Fruit fly (Drosophila melanogaster) whole organism, prepupa: ENCODE measurements around the gene mael.
A peak's percentile ranks its signal among the peaks of the same experiment; 100 is the strongest.

Source experiments
- CG11902 ChIP-seq: fragments of 200-800 bp; sonication (Bioruptor generic); optimal IDR thresholded peaks from 3 replicates; lab custom pipeline; 2016; ENCODE audit warnings: missing biosample characterization, missing genetic modification characterization
- CG3032 ChIP-seq: fragments of 200-800 bp; optimal IDR thresholded peaks from 2 replicates; lab custom pipeline; 2019; ENCODE audit warnings: missing biosample characterization, mild to moderate bottlenecking, missing genetic modification characterization, moderate library complexity
- CG31627 ChIP-seq: fragments of 200-800 bp; sonication (Bioruptor generic); optimal IDR thresholded peaks from 3 replicates; lab custom pipeline; 2016; ENCODE audit warnings: missing biosample characterization, missing genetic modification characterization
- CG32006 ChIP-seq: fragments of 200-800 bp; sonication (Bioruptor generic); optimal IDR thresholded peaks from 3 replicates; lab custom pipeline; 2017; ENCODE audit warnings: missing biosample characterization, mild to moderate bottlenecking, missing genetic modification characterization
- CG6792 ChIP-seq: fragments of 200-800 bp; sonication (Bioruptor generic); optimal IDR thresholded peaks from 3 replicates; lab custom pipeline; 2016; ENCODE audit warnings: missing biosample characterization, missing genetic modification characterization
- CG6808 ChIP-seq: fragments of 200-800 bp; sonication (Bioruptor generic); optimal IDR thresholded peaks from 3 replicates; lab custom pipeline; 2017; ENCODE audit warnings: missing biosample characterization, missing genetic modification characterization, mild to moderate bottlenecking, moderate library complexity, missing genetic modification reagents
- CG8319 ChIP-seq: fragments of 200-800 bp; sonication (Bioruptor generic); optimal IDR thresholded peaks from 3 replicates; lab custom pipeline; 2016; ENCODE audit warnings: missing biosample characterization, missing genetic modification characterization
- OdsH ChIP-seq: fragments of 200-800 bp; sonication (Bioruptor generic); optimal IDR thresholded peaks from 3 replicates; lab custom pipeline; 2016; ENCODE audit warnings: missing biosample characterization, missing genetic modification characterization
- achi ChIP-seq: fragments of 200-800 bp; sonication (Bioruptor generic); optimal IDR thresholded peaks from 3 replicates; lab custom pipeline; 2016; ENCODE audit warnings: missing biosample characterization, missing genetic modification characterization
- pdm3 ChIP-seq: fragments of 200-800 bp; sonication (Bioruptor generic); optimal IDR thresholded peaks from 3 replicates; lab custom pipeline; 2016; ENCODE audit warnings: missing biosample characterization, missing genetic modification characterization

DNA sequence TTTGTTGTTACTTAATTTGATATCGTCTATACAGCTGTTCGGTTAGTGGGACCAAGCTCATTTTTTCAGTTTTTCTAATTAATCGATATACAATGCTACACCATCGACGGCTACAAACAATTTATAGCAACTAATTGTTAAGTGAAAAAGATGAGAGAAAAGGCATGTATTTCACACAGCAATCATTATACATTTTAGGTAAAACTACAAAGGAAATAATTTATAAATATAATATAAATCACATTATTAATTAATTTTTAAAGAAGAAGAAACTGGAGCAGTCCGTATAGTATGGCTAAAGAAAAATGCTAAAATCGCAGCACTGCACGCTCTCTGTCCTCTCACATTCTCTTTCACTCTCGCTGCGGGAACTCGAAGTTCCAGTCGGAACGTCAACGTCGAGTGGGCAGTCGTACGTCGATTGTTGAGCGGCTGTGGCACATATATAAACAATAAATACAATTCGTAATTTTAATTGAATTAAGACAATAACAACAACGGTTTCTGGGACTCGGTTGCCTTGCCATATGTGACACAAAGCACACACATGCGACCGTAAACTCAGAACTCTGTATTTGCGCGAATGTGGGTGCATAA is 6.8 kb downstream of the mael start, which contains the start of the genes CG14450 and CG11367:
- TF ChIP-seq pdm3 (GFP tag; lab: Kevin White, UChicago) (no peak), CG6808 (GFP tag; lab: Kevin White, UChicago) (peak; percentile 40), CG3032 (tag; lab: Kevin White, UChicago) (no peak), CG11902 (GFP tag; lab: Kevin White, UChicago) (no peak), CG31627 (GFP tag; lab: Kevin White, UChicago) (no peak), CG32006 (GFP tag; lab: Kevin White, UChicago) (no peak), OdsH (GFP tag; lab: Kevin White, UChicago) (no peak), CG8319 (no peak), CG6792 (GFP tag; lab: Kevin White, UChicago) (no peak), achi (GFP tag; lab: Kevin White, UChicago) (peak; percentile 35)
